Fruit fly (Drosophila melanogaster) whole organism: ENCODE data around the gene CG32639.

ENCODE experiments used
- CG8478 ChIP-seq: fragments of >200 bp; optimal IDR thresholded peaks from 2 replicates; lab custom pipeline; 2018; ENCODE audit warnings: inconsistent platforms
- Dll ChIP-seq: fragments of >200 bp; optimal IDR thresholded peaks from 2 replicates; lab custom pipeline; 2017
- EcR ChIP-seq, 2 experiments: fragments of >200 bp; optimal IDR thresholded peaks; 2 replicates each; lab custom pipeline; 2017; ENCODE audit warnings: missing biosample characterization in 2 of 2, missing genetic modification characterization in 2 of 2, missing genetic modification reagents in 2 of 2
- pan ChIP-seq: fragments of >200 bp; optimal IDR thresholded peaks from 2 replicates; lab custom pipeline; 2017
- psq ChIP-seq: fragments of >200 bp; optimal IDR thresholded peaks from 2 replicates; lab custom pipeline; 2017
- usp ChIP-seq: fragments of >200 bp; optimal IDR thresholded peaks from 2 replicates; lab custom pipeline; 2017; ENCODE audit warnings: missing biosample characterization, missing genetic modification characterization, mixed read lengths

DNA sequence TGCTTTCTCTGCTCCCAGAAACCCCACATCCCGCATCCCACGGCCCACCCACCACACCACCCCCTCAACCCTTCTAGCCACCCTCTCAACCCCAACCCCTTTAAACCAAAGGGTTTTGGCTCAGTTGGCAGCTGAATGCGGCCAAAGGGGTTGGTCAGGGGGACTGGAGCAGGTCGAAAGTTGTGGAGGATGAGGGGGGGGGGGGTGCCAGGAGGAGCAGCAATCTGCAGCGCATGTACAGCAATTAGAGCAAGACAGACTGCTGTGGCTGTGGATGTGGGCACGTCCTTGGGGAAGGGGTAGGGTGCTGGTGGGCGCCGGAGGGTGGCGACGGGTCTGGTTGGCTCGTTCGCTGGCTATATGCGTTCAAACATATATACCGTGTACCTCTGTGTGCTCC, 27.8 kb downstream of the CG32639 start:
- TF ChIP-seq CG8478 (lab: Kevin White, UChicago) (no peak), psq (no peak), usp (GFP tag; lab: Kevin White, UChicago) (no peak), pan (lab: Kevin White, UChicago) (no peak), EcR (GFP tag; optimal IDR thresholded peaks at IDR 0.05; lab: Kevin White, UChicago) (no peak), Dll (lab: Kevin White, UChicago) (no peak)
